Worm (Caenorhabditis elegans) whole organism, early embryonic: ENCODE data around the gene B0280.9.
"Not testable (repeated sequence)": the region's sequence is repeated elsewhere in the genome, so short reads cannot be mapped to it uniquely, and the experiment has no call there.

Experiments used
- B0310.2 ChIP-seq: sonication (generic microtip); optimal IDR thresholded peaks from 2 replicates; lab custom pipeline; 2016; ENCODE audit warnings: mild to moderate bottlenecking, missing genetic modification characterization, missing compliant biosample characterization
- F13C5.2 ChIP-seq: sonication (generic microtip); optimal IDR thresholded peaks from 2 replicates; lab custom pipeline; 2017; ENCODE audit warnings: mild to moderate bottlenecking, missing genetic modification characterization, inconsistent platforms, missing compliant biosample characterization
- aly-1 ChIP-seq: sonication (generic microtip); optimal IDR thresholded peaks from 2 replicates; lab custom pipeline; 2016; ENCODE audit warnings: missing genetic modification characterization, missing compliant biosample characterization
- ama-1 ChIP-seq: fragments of 150-350 bp; optimal IDR thresholded peaks from 2 replicates; lab custom pipeline; 2014
- ceh-13 ChIP-seq: fragments of 200-800 bp; sonication (Bioruptor generic); optimal IDR thresholded peaks from 2 replicates; lab custom pipeline; 2018; ENCODE audit warnings: mild to moderate bottlenecking, missing genetic modification characterization, missing compliant biosample characterization
- ceh-36 ChIP-seq: sonication (generic microtip); optimal IDR thresholded peaks from 2 replicates; lab custom pipeline; 2016; ENCODE audit warnings: missing genetic modification characterization, inconsistent platforms, missing compliant biosample characterization
- ets-7 ChIP-seq: sonication (generic microtip); optimal IDR thresholded peaks from 2 replicates; lab custom pipeline; 2016; ENCODE audit warnings: missing genotype, missing genetic modification characterization, missing compliant biosample characterization
- flt-1 ChIP-seq: fragments of 200-800 bp; sonication (Bioruptor generic); IDR thresholded peaks from 2 replicates; pipeline ENCODE4 v1.3.6; 2022; ENCODE audit warnings: missing genetic modification characterization, missing compliant biosample characterization
- hmbx-1 ChIP-seq: sonication (generic microtip); optimal IDR thresholded peaks from 2 replicates; lab custom pipeline; 2016; ENCODE audit warnings: mild to moderate bottlenecking, missing genetic modification characterization, missing compliant biosample characterization
- hmg-4 ChIP-seq: fragments of 200-800 bp; sonication (Bioruptor generic); optimal IDR thresholded peaks from 2 replicates; lab custom pipeline; 2018; ENCODE audit warnings: mild to moderate bottlenecking, missing genetic modification characterization, missing compliant biosample characterization
- hnd-1 ChIP-seq: sonication (generic microtip); optimal IDR thresholded peaks from 2 replicates; lab custom pipeline; 2016; ENCODE audit warnings: missing genetic modification characterization, missing compliant biosample characterization
- pes-1 ChIP-seq: fragments of 200-800 bp; sonication (Bioruptor generic); IDR thresholded peaks from 2 replicates; pipeline ENCODE4 v1.3.6; 2022; ENCODE audit warnings: missing genetic modification reagents, missing genetic modification characterization, missing compliant biosample characterization
- scrt-1 ChIP-seq: fragments of 200-800 bp; sonication (Bioruptor generic); IDR thresholded peaks from 2 replicates; pipeline ENCODE4 v1.3.6; 2022; ENCODE audit warnings: missing genetic modification characterization, missing compliant biosample characterization
- sea-1 ChIP-seq: fragments of 200-800 bp; sonication (Bioruptor generic); conservative IDR thresholded peaks from 2 replicates; pipeline ENCODE4 v1.3.6; 2022; ENCODE audit warnings: missing genetic modification characterization, missing compliant biosample characterization
- tbx-11 ChIP-seq: fragments of 200-800 bp; sonication (Bioruptor generic); IDR thresholded peaks from 2 replicates; pipeline ENCODE4 v1.3.6; 2022; ENCODE audit warnings: missing genetic modification characterization, missing compliant biosample characterization
- tbx-37 ChIP-seq: fragments of 200-800 bp; sonication (Bioruptor generic); conservative IDR thresholded peaks from 2 replicates; pipeline ENCODE4 v1.3.6; 2022; ENCODE audit warnings: missing genetic modification reagents, missing genetic modification characterization, missing compliant biosample characterization
- tra-4 ChIP-seq: sonication (generic microtip); optimal IDR thresholded peaks from 2 replicates; lab custom pipeline; 2017; ENCODE audit warnings: missing genetic modification characterization, missing compliant biosample characterization

B0280.9 gene

ce11 chrIII:7140228-7140710, 17.6 kb upstream of the B0280.9 start:
- no peak for TF ChIP-seq B0310.2 (tag; lab: Kevin White, UChicago)
- peak; percentile 76 for TF ChIP-seq ama-1 (lab: Kevin White, UChicago)

ce11 chrIII:7138178-7138577, 15.5 kb upstream of the B0280.9 start, which contains the start of gene B0280.11:
Gene B0280.11 (minus strand): TSS chrIII:7138278.
- TF ChIP-seq scrt-1 (no peak), hnd-1 (no peak)

ce11 chrIII:7136015-7136414, 13.3 kb upstream of the B0280.9 start, which contains the start of gene B0280.17:
Gene B0280.17 (minus strand): TSS chrIII:7136115.
- TF ChIP-seq tbx-11 (no peak), hmg-4 (no peak), sea-1 (GFP tag; lab: Robert Waterston, UW) (no peak), ets-7 (tag; lab: Kevin White, UChicago) (no peak), aly-1 (tag; lab: Kevin White, UChicago) (no peak), tra-4 (tag; lab: Kevin White, UChicago) (no peak), ama-1 (lab: Kevin White, UChicago) (no peak), scrt-1 (no peak), hnd-1 (no peak), F13C5.2 (no peak), flt-1 (GFP tag; lab: Robert Waterston, UW) (no peak), ceh-13 (GFP tag; lab: Kevin White, UChicago) (no peak), tbx-37 (GFP tag; lab: Robert Waterston, UW) (no peak), pes-1 (GFP tag; lab: Robert Waterston, UW) (no peak), hmbx-1 (tag; lab: Kevin White, UChicago) (no peak), B0310.2 (tag; lab: Kevin White, UChicago) (no peak), ceh-36 (no peak)

- TF ChIP-seq ceh-13 (GFP tag; lab: Kevin White, UChicago), result no peak
- no peak for TF ChIP-seq sea-1 (GFP tag; lab: Robert Waterston, UW)
- no peak for TF ChIP-seq tra-4 (tag; lab: Kevin White, UChicago)
- TF ChIP-seq scrt-1, result no peak
- no peak for TF ChIP-seq aly-1 (tag; lab: Kevin White, UChicago)
Observed at ce11 chrIII:7133559-7133958, 10.9 kb upstream of the B0280.9 start, which contains the start of the genes pot-1 and ggtb-1. Gene pot-1 (minus strand): TSS chrIII:7133678. Gene ggtb-1 (plus strand): TSS chrIII:7133766.

ce11 chrIII:7128601-7129000, 5.9 kb upstream of the B0280.9 start, which contains the start of gene viro-2:
Gene viro-2 (plus strand): TSS chrIII:7128901.
- TF ChIP-seq pes-1 (GFP tag; lab: Robert Waterston, UW); sea-1 (GFP tag; lab: Robert Waterston, UW); tra-4 (tag; lab: Kevin White, UChicago): not testable (repeated sequence)

ce11 chrIII:7124364-7124763, 1.7 kb upstream of the B0280.9 start, which contains the start of gene B0280.2:
Gene B0280.2 (plus strand): TSS chrIII:7124664.
- no peak for TF ChIP-seq B0310.2 (tag; lab: Kevin White, UChicago)
- no peak for TF ChIP-seq ceh-36
- TF ChIP-seq sea-1 (GFP tag; lab: Robert Waterston, UW), result no peak
- no peak for TF ChIP-seq ets-7 (tag; lab: Kevin White, UChicago)
- no peak for TF ChIP-seq hmbx-1 (tag; lab: Kevin White, UChicago)
- TF ChIP-seq pes-1 (GFP tag; lab: Robert Waterston, UW), result no peak
- TF ChIP-seq tbx-11, result no peak
- TF ChIP-seq flt-1 (GFP tag; lab: Robert Waterston, UW), result no peak
- no peak for TF ChIP-seq hnd-1

ce11 chrIII:7120477-7120876, 2.2 kb downstream of the B0280.9 start:
- TF ChIP-seq tbx-11 (no peak), hnd-1 (no peak), scrt-1 (no peak), tbx-37 (GFP tag; lab: Robert Waterston, UW) (no peak), tra-4 (tag; lab: Kevin White, UChicago) (no peak), ets-7 (tag; lab: Kevin White, UChicago) (no peak), ama-1 (lab: Kevin White, UChicago) (no peak), sea-1 (GFP tag; lab: Robert Waterston, UW) (no peak), hmg-4 (no peak), ceh-13 (GFP tag; lab: Kevin White, UChicago) (no peak), aly-1 (tag; lab: Kevin White, UChicago) (no peak), ceh-36 (no peak), pes-1 (GFP tag; lab: Robert Waterston, UW) (no peak)

ce11 chrIII:7116615-7117252, 6.0 kb downstream of the B0280.9 start:
- no peak for TF ChIP-seq ama-1 (lab: Kevin White, UChicago)
- TF ChIP-seq ets-7 (tag; lab: Kevin White, UChicago), result no peak
- TF ChIP-seq aly-1 (tag; lab: Kevin White, UChicago), result no peak
- TF ChIP-seq hnd-1, result no peak
- TF ChIP-seq F13C5.2, result no peak
- TF ChIP-seq hmg-4, result no peak
- no peak for TF ChIP-seq B0310.2 (tag; lab: Kevin White, UChicago)
